Worm (Caenorhabditis elegans) whole organism, L3 larva: ENCODE data around the gene F59B8.1.

ENCODE experiments used
- ceh-82 ChIP-seq: fragments of 150-350 bp; optimal IDR thresholded peaks from 2 replicates; lab custom pipeline; 2014; ENCODE audit warnings: missing biosample characterization, missing genetic modification characterization
- jun-1 ChIP-seq: fragments of 150-350 bp; optimal IDR thresholded peaks from 2 replicates; lab custom pipeline; 2014; ENCODE audit warnings: missing biosample characterization, missing genetic modification reagents, missing genetic modification characterization
- lin-15B ChIP-seq: fragments of 150-350 bp; optimal IDR thresholded peaks from 2 replicates; lab custom pipeline; 2014; ENCODE audit warnings: missing biosample characterization, missing genetic modification characterization
- nhr-12 ChIP-seq: fragments of 150-350 bp; optimal IDR thresholded peaks from 2 replicates; lab custom pipeline; 2014; ENCODE audit warnings: missing biosample characterization, missing genetic modification characterization
- nhr-76 ChIP-seq: fragments of 150-350 bp; sonication (generic microtip); optimal IDR thresholded peaks from 5 replicates; lab custom pipeline; 2014; ENCODE audit warnings: missing biosample characterization, missing genetic modification characterization
- ztf-4 ChIP-seq: fragments of 150-350 bp; optimal IDR thresholded peaks from 2 replicates; lab custom pipeline; 2014; ENCODE audit warnings: missing biosample characterization, missing genetic modification characterization

DNA sequence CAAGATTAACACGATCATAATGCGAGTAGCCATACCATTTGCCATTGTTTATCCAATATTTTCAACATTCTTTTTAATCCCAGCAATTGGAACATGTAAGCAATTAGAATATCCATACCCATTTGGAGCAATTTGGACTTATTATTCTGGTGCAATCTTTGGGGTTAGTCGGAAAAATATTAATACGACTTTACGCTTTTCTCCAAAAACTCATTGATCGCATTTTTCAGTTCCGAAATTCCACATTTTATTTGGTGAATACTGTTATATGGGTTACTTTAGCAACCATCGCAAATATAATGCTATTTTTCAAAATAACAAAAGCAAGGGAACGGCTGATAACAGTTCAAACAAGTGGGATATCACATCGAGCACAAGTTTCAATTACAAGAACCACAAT lies 58.7 kb downstream of the F59B8.1 start:
- TF ChIP-seq jun-1 (tag; lab: Kevin White, UChicago) (no peak), ztf-4 (tag; lab: Kevin White, UChicago) (no peak), nhr-76 (no peak), nhr-12 (no peak), ceh-82 (tag; lab: Kevin White, UChicago) (no peak), lin-15B (no peak)
